Fruit fly (Drosophila melanogaster): ENCODE results near the gene cv.

The cv gene

dm6 chrX:5679079-5679932, 10.5 kb upstream of the cv start (continued):
- TF ChIP-seq Fer3 (tag; optimal IDR thresholded peaks at IDR 0.05), result peak; percentile 16
- no peak for TF ChIP-seq CG11696 (GFP tag; IDR thresholded peaks at IDR 0.05)
- no peak for TF ChIP-seq Kr (GFP tag; optimal IDR thresholded peaks at IDR 0.05)
- TF ChIP-seq Chrac-16 (GFP tag; optimal IDR thresholded peaks at IDR 0.05), result peak; percentile 46
- peak; percentile 71 for TF ChIP-seq cg (GFP tag; optimal IDR thresholded peaks at IDR 0.05)
- TF ChIP-seq oc (tag; optimal IDR thresholded peaks at IDR 0.05), result no peak
- peak; percentile 39 for TF ChIP-seq kay (GFP tag; optimal IDR thresholded peaks at IDR 0.05)

- TF ChIP-seq Gsc (GFP tag; IDR thresholded peaks at IDR 0.05) (no peak), CG16813 (GFP tag; IDR thresholded peaks at IDR 0.05; ENCODE audit: partially characterized antibody) (0 out of 3 replicates have a peak, but pooled peaks have one; percentile 21), sisA (GFP tag; IDR thresholded peaks at IDR 0.05) (no peak), HLHmδ (GFP tag; optimal IDR thresholded peaks at IDR 0.05) (no peak), CG2116 (GFP tag; optimal IDR thresholded peaks at IDR 0.05) (peak; percentile 7), BEAF-32 (GFP tag; optimal IDR thresholded peaks at IDR 0.05) (peak; percentile 5), cwo (GFP tag; optimal IDR thresholded peaks at IDR 0.05) (no peak), CG34376 (GFP tag; optimal IDR thresholded peaks at IDR 0.05) (no peak), Gug (GFP tag; IDR thresholded peaks at IDR 0.05) (no peak), HLH4C (GFP tag; IDR thresholded peaks at IDR 0.05; ENCODE audit: partially characterized antibody) (peak; percentile 41; the same call in 1 of the 3 replicates), mld (GFP tag; IDR thresholded peaks at IDR 0.05; ENCODE audit: partially characterized antibody) (0 out of 3 replicates have a peak, but pooled peaks have one; percentile 28), CG8765 (GFP tag; IDR thresholded peaks at IDR 0.05) (no peak), Dref (GFP tag; IDR thresholded peaks at IDR 0.05) (peak; percentile 51), Six4 (GFP tag; optimal IDR thresholded peaks at IDR 0.05) (no peak), bbx (GFP tag; IDR thresholded peaks at IDR 0.05; ENCODE audit: partially characterized antibody) (peak; percentile 47; the same call in 1 of the 2 replicates), ato (GFP tag; IDR thresholded peaks at IDR 0.05; ENCODE audit: partially characterized antibody) (peak; percentile 42; the same call in 1 of the 2 replicates), CG5180 (GFP tag; optimal IDR thresholded peaks at IDR 0.05) (peak; percentile 98), E2f2 (GFP tag; IDR thresholded peaks at IDR 0.05) (peak; percentile 80), fu2 (GFP tag; optimal IDR thresholded peaks at IDR 0.05) (no peak), Scr (GFP tag; IDR thresholded peaks at IDR 0.05; ENCODE audit: partially characterized antibody) (peak; percentile 44; the same call in 1 of the 2 replicates), CG10543 (GFP tag; optimal IDR thresholded peaks at IDR 0.05) (no peak), onecut (GFP tag; IDR thresholded peaks at IDR 0.05) (no peak), salm (tag; optimal IDR thresholded peaks at IDR 0.05) (no peak), amos (GFP tag; IDR thresholded peaks at IDR 0.05; ENCODE audit: partially characterized antibody) (no peak), Dll (GFP tag; IDR thresholded peaks at IDR 0.05; ENCODE audit: partially characterized antibody) (peak; percentile 37; the same call in 1 of the 4 replicates), BtbVII (GFP tag; optimal IDR thresholded peaks at IDR 0.05) (no peak), HLH54F (GFP tag; optimal IDR thresholded peaks at IDR 0.05) (no peak), hbn (GFP tag; IDR thresholded peaks at IDR 0.05; ENCODE audit: partially characterized antibody) (peak; percentile 38; the same call in 1 of the 2 replicates), dmrt11E (tag; optimal IDR thresholded peaks at IDR 0.05) (no peak), CG13287 (GFP tag; IDR thresholded peaks at IDR 0.05; ENCODE audit: partially characterized antibody) (peak; percentile 30; the same call in 1 of the 2 replicates), CG4360 (GFP tag; IDR thresholded peaks at IDR 0.05) (0 out of 2 replicates have a peak, but pooled peaks have one; percentile 43), otp (GFP tag; IDR thresholded peaks at IDR 0.05) (no peak), wor (GFP tag; IDR thresholded peaks at IDR 0.05) (no peak), oc (tag; optimal IDR thresholded peaks at IDR 0.05) (peak; percentile 31), Vsx1 (GFP tag; optimal IDR thresholded peaks at IDR 0.05) (no peak), CG16779 (GFP tag; IDR thresholded peaks at IDR 0.05) (no peak), Dp (GFP tag; optimal IDR thresholded peaks at IDR 0.05) (peak; percentile 51), CG7271 (tag; optimal IDR thresholded peaks at IDR 0.05) (peak; percentile 10)
Observed at dm6 chrX:5679933-5680667, 9.7 kb upstream of the cv start, which contains the start of the genes Tre1 and Gr5a. Tre1 (minus strand) TSS chrX:5679977. Gr5a (plus strand) TSS chrX:5680617.
